Worm (Caenorhabditis elegans) whole organism, young adult: ENCODE measurements around the gene C04G6.4.
A peak's percentile ranks its signal among the peaks of the same experiment; 100 is the strongest.

Source experiments
- Y67H2A.10 ChIP-seq: fragments of 200-800 bp; sonication (Bioruptor generic); conservative IDR thresholded peaks from 2 replicates; pipeline ENCODE4 v1.3.6; 2022; ENCODE audit warnings: missing genetic modification reagents, missing genetic modification characterization, missing compliant biosample characterization
- ama-1 ChIP-seq, 3 experiments: fragments of 150-350 bp in 1 of 3; sonication (generic microtip) in 2 of 3; optimal IDR thresholded peaks; 2 replicates each; lab custom pipeline; 2014 to 2018; ENCODE audit warnings: missing biosample characterization in 2 of 3, missing genetic modification characterization in 2 of 3, missing genetic modification reagents in 2 of 3
- gei-17 ChIP-seq: fragments of 200-800 bp; sonication (Bioruptor generic); optimal IDR thresholded peaks from 2 replicates; lab custom pipeline; 2018; ENCODE audit warnings: mild to moderate bottlenecking, missing genetic modification characterization, missing compliant biosample characterization
- mcd-1 ChIP-seq: fragments of 200-800 bp; sonication (Bioruptor generic); IDR thresholded peaks from 2 replicates; pipeline ENCODE4 v1.3.6; 2022; ENCODE audit warnings: missing genetic modification reagents, missing genetic modification characterization, missing compliant biosample characterization
- unc-62 ChIP-seq: fragments of 150-350 bp; optimal IDR thresholded peaks from 2 replicates; lab custom pipeline; 2014; ENCODE audit warnings: missing biosample characterization, missing genetic modification reagents, missing genetic modification characterization
- ztf-26 ChIP-seq: sonication (generic microtip); optimal IDR thresholded peaks from 2 replicates; lab custom pipeline; 2017; ENCODE audit warnings: missing genetic modification characterization, missing compliant biosample characterization

- no peak for TF ChIP-seq gei-17 (GFP tag; lab: Kevin White, UChicago)
- TF ChIP-seq mcd-1: no peak
- peak; percentile 37 for TF ChIP-seq unc-62 (GFP tag; lab: Kevin White, UChicago)
- no peak for TF ChIP-seq ama-1 (optimal IDR thresholded peaks at IDR 0.05; lab: Kevin White, UChicago)
- no peak for TF ChIP-seq ama-1 (GFP tag; optimal IDR thresholded peaks at IDR 0.05; lab: Kevin White, UChicago)
- no peak for TF ChIP-seq Y67H2A.10 (GFP tag; lab: Robert Waterston, UW)
- no peak for TF ChIP-seq ztf-26 (tag; lab: Kevin White, UChicago)
These were observed 34.0 kb downstream of the C04G6.4 start for ce11 chrII:5049249-5049648.
